Worm (Caenorhabditis elegans): ENCODE data around the gene osm-7.

ce11 chrIII:13614206-13614605, 38.2 kb downstream of the osm-7 start:
- TF ChIP-seq nhr-12 (tag; optimal IDR thresholded peaks at IDR 0.05) = no peak
- no peak for TF ChIP-seq pha-4 (tag; optimal IDR thresholded peaks at IDR 0.05)
- no peak for TF ChIP-seq unc-62 (GFP tag; optimal IDR thresholded peaks at IDR 0.05)
- TF ChIP-seq egl-27 (tag; optimal IDR thresholded peaks at IDR 0.05) = no peak
- TF ChIP-seq fkh-10 (GFP tag; optimal IDR thresholded peaks at IDR 0.05) = no peak
- TF ChIP-seq ZK546.5 (tag; optimal IDR thresholded peaks at IDR 0.05) = no peak
- TF ChIP-seq nhr-11 (tag; optimal IDR thresholded peaks at IDR 0.05) = no peak
- no peak for TF ChIP-seq ceh-28 (tag; optimal IDR thresholded peaks at IDR 0.05)
- no peak for TF ChIP-seq elt-1 (tag; optimal IDR thresholded peaks at IDR 0.05)
- TF ChIP-seq ceh-82 (tag; optimal IDR thresholded peaks at IDR 0.05) = no peak

Data from whole organism, L3 larva.